Worm (Caenorhabditis elegans) whole organism, L3 larva: ENCODE measurements around the gene ctsa-1.1.

Experiments used
- ama-1 ChIP-seq: fragments of 150-350 bp; optimal IDR thresholded peaks from 2 replicates; lab custom pipeline; 2018
- ceh-82 ChIP-seq: fragments of 150-350 bp; optimal IDR thresholded peaks from 2 replicates; lab custom pipeline; 2014; ENCODE audit warnings: missing biosample characterization, missing genetic modification characterization
- ceh-9 ChIP-seq: sonication (generic microtip); optimal IDR thresholded peaks from 2 replicates; lab custom pipeline; 2018; ENCODE audit warnings: missing biosample characterization, missing genetic modification characterization
- egl-5 ChIP-seq: fragments of 150-350 bp; optimal IDR thresholded peaks from 2 replicates; lab custom pipeline; 2017; ENCODE audit warnings: missing biosample characterization, missing genetic modification reagents, missing genetic modification characterization, inconsistent platforms
- elt-1 ChIP-seq: fragments of 150-350 bp; optimal IDR thresholded peaks from 2 replicates; lab custom pipeline; 2014; ENCODE audit warnings: missing biosample characterization, missing genetic modification characterization
- fkh-2 ChIP-seq: fragments of 150-350 bp; optimal IDR thresholded peaks from 2 replicates; lab custom pipeline; 2014; ENCODE audit warnings: missing biosample characterization, missing genetic modification reagents, missing genetic modification characterization
- jun-1 ChIP-seq: fragments of 150-350 bp; optimal IDR thresholded peaks from 2 replicates; lab custom pipeline; 2014; ENCODE audit warnings: missing biosample characterization, missing genetic modification reagents, missing genetic modification characterization
- mml-1 ChIP-seq: fragments of 150-350 bp; sonication (generic microtip); optimal IDR thresholded peaks from 3 replicates; lab custom pipeline; 2014; ENCODE audit warnings: missing biosample characterization, missing genetic modification characterization
- nfya-1 ChIP-seq: sonication (generic microtip); optimal IDR thresholded peaks from 2 replicates; lab custom pipeline; 2017; ENCODE audit warnings: missing genetic modification characterization, mild to moderate bottlenecking, missing compliant biosample characterization, antibody characterized with exemption, moderate library complexity; ENCODE audit not compliant: insufficient read depth
- nhr-12 ChIP-seq: fragments of 150-350 bp; optimal IDR thresholded peaks from 2 replicates; lab custom pipeline; 2014; ENCODE audit warnings: missing biosample characterization, missing genetic modification characterization
- pqm-1 ChIP-seq: fragments of 150-350 bp; optimal IDR thresholded peaks from 2 replicates; lab custom pipeline; 2017; ENCODE audit warnings: missing biosample characterization, missing genetic modification characterization, inconsistent platforms
- skn-1 ChIP-seq: fragments of 150-350 bp; optimal IDR thresholded peaks from 2 replicates; lab custom pipeline; 2014; ENCODE audit warnings: missing biosample characterization, missing genetic modification characterization

DNA sequence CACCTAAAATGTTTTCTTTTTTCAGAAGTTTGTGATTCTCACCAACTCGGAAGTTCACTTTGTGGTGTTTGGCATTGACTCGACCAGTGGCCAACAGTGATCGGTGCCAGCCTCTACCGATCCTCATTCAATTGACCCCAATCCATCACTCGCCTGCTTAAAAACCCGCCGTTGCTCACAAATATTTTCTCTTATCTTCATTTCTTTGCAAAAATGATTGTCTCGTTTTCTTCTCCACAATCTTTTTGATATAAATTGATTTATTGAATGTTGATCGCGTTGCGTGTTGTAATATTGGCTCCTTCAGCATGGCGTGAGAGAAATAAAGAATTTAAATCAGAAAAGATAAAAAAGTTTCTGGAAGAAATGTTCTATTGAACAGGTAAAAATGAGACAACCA, 863 bp upstream of the ctsa-1.1 start:
- TF ChIP-seq nhr-12 (tag; lab: Kevin White, UChicago), result no peak
- no peak for TF ChIP-seq pqm-1 (tag; lab: Kevin White, UChicago)
- TF ChIP-seq jun-1 (tag; lab: Kevin White, UChicago), result no peak
- no peak for TF ChIP-seq ceh-9
- TF ChIP-seq ceh-82 (tag; lab: Kevin White, UChicago), result no peak
- TF ChIP-seq egl-5, result no peak
- no peak for TF ChIP-seq fkh-2 (tag; lab: Kevin White, UChicago)
- no peak for TF ChIP-seq nfya-1
- no peak for TF ChIP-seq mml-1 (tag; lab: Kevin White, UChicago)
- TF ChIP-seq elt-1 (tag; lab: Kevin White, UChicago), result no peak
- no peak for TF ChIP-seq ama-1 (lab: Kevin White, UChicago)
- no peak for TF ChIP-seq skn-1 (tag; lab: Kevin White, UChicago)
